Worm (Caenorhabditis elegans) whole organism, young adult: Measurements from ENCODE around the gene hat-1.

Source experiments
- C06A6.2 ChIP-seq: fragments of 200-800 bp; sonication (Bioruptor generic); conservative IDR thresholded peaks from 2 replicates; pipeline ENCODE4 v1.3.6; 2022; ENCODE audit warnings: missing genetic modification characterization, missing compliant biosample characterization
- F33H1.4 ChIP-seq: fragments of 200-800 bp; sonication (Bioruptor generic); IDR thresholded peaks from 2 replicates; pipeline ENCODE4 v1.3.6; 2022; ENCODE audit warnings: missing genetic modification reagents, missing genetic modification characterization, missing compliant biosample characterization
- F37B4.10 ChIP-seq: fragments of 200-800 bp; sonication (Bioruptor generic); IDR thresholded peaks from 2 replicates; pipeline ENCODE4 v1.3.6; 2022; ENCODE audit warnings: missing genetic modification characterization, missing compliant biosample characterization
- F49E8.2 ChIP-seq: sonication (generic microtip); optimal IDR thresholded peaks from 3 replicates; lab custom pipeline; 2017; ENCODE audit warnings: missing genetic modification characterization, mild to moderate bottlenecking, missing compliant biosample characterization, antibody characterized with exemption, moderate library complexity; ENCODE audit not compliant: insufficient read depth
- F57C9.4 ChIP-seq: sonication (generic microtip); optimal IDR thresholded peaks from 2 replicates; lab custom pipeline; 2017; ENCODE audit warnings: mild to moderate bottlenecking, missing genetic modification characterization, missing compliant biosample characterization
- K12H6.12 ChIP-seq: fragments of 200-800 bp; sonication (Bioruptor generic); optimal IDR thresholded peaks from 2 replicates; lab custom pipeline; 2018; ENCODE audit warnings: mild to moderate bottlenecking, missing genetic modification characterization, missing compliant biosample characterization
- T07F8.4 ChIP-seq: sonication (generic microtip); optimal IDR thresholded peaks from 2 replicates; lab custom pipeline; 2016; ENCODE audit warnings: mild to moderate bottlenecking, missing genetic modification characterization, moderate library complexity, missing compliant biosample characterization
- Y56A3A.18 ChIP-seq: fragments of 200-800 bp; sonication (Bioruptor generic); IDR thresholded peaks from 2 replicates; pipeline ENCODE4 v1.3.6; 2022; ENCODE audit warnings: missing genetic modification reagents, missing genetic modification characterization, missing compliant biosample characterization
- Y95B8A.8 ChIP-seq: fragments of 200-800 bp; sonication (Bioruptor generic); IDR thresholded peaks from 2 replicates; pipeline ENCODE4 v1.3.6; 2022; ENCODE audit warnings: missing genetic modification reagents, missing genetic modification characterization, missing compliant biosample characterization
- ama-1 ChIP-seq, 3 experiments: fragments of 150-350 bp in 1 of 3; sonication (generic microtip) in 2 of 3; optimal IDR thresholded peaks; 2 replicates each; lab custom pipeline; 2014 to 2018; ENCODE audit warnings: missing biosample characterization in 2 of 3, missing genetic modification characterization in 2 of 3, missing genetic modification reagents in 2 of 3
- aptf-3 ChIP-seq: fragments of 200-800 bp; sonication (Bioruptor generic); IDR thresholded peaks from 2 replicates; pipeline ENCODE4 v1.3.6; 2022; ENCODE audit warnings: missing genetic modification characterization, missing compliant biosample characterization
- attf-3 ChIP-seq: fragments of 200-800 bp; sonication (Bioruptor generic); conservative IDR thresholded peaks from 2 replicates; pipeline ENCODE4 v1.3.6; 2022; ENCODE audit warnings: missing genetic modification reagents, missing genetic modification characterization, missing compliant biosample characterization
- ccch-3 ChIP-seq: fragments of 200-800 bp; sonication (Bioruptor generic); optimal IDR thresholded peaks from 2 replicates; lab custom pipeline; 2018; ENCODE audit warnings: mild to moderate bottlenecking, missing genetic modification characterization, missing compliant biosample characterization
- cebp-1 ChIP-seq, 2 experiments: fragments of 200-800 bp in 1 of 2; sonication (Bioruptor generic) in 1 of 2; sonication (generic microtip) in 1 of 2; IDR thresholded peaks in 1 of 2; optimal IDR thresholded peaks in 1 of 2; 2 replicates each; pipeline versions ENCODE4 v1.3.6 to Lab custom; 2017 to 2022; ENCODE audit warnings: missing compliant biosample characterization in 2 of 2, missing genetic modification characterization in 2 of 2, mild to moderate bottlenecking in 1 of 2, missing genetic modification reagents in 1 of 2, moderate library complexity in 1 of 2
- ceh-27 ChIP-seq: fragments of 200-800 bp; sonication (Bioruptor generic); optimal IDR thresholded peaks from 2 replicates; lab custom pipeline; 2018; ENCODE audit warnings: mild to moderate bottlenecking, missing genetic modification characterization, moderate library complexity, missing compliant biosample characterization
- ceh-58 ChIP-seq: fragments of 200-800 bp; sonication (Bioruptor generic); IDR thresholded peaks from 2 replicates; pipeline ENCODE4 v1.3.6; 2022; ENCODE audit warnings: missing genetic modification characterization, missing compliant biosample characterization
- ceh-79 ChIP-seq: sonication (generic microtip); optimal IDR thresholded peaks from 2 replicates; lab custom pipeline; 2017; ENCODE audit warnings: mild to moderate bottlenecking, missing genetic modification characterization, missing compliant biosample characterization
- ceh-91 ChIP-seq: fragments of 200-800 bp; sonication (Bioruptor generic); IDR thresholded peaks from 2 replicates; pipeline ENCODE4 v1.3.6; 2022; ENCODE audit warnings: missing genetic modification reagents, missing genetic modification characterization, missing compliant biosample characterization
- egl-18 ChIP-seq: fragments of 200-800 bp; sonication (Bioruptor generic); IDR thresholded peaks from 2 replicates; pipeline ENCODE4 v1.3.6; 2022; ENCODE audit warnings: missing genetic modification reagents, missing genetic modification characterization, missing compliant biosample characterization
- hlh-12 ChIP-seq: sonication (generic microtip); optimal IDR thresholded peaks from 2 replicates; lab custom pipeline; 2016; ENCODE audit warnings: missing genetic modification characterization, missing compliant biosample characterization
- hmg-1.2 ChIP-seq: fragments of 200-800 bp; sonication (Bioruptor generic); IDR thresholded peaks from 2 replicates; pipeline ENCODE4 v1.3.6; 2022; ENCODE audit warnings: missing genetic modification reagents, missing genetic modification characterization, missing compliant biosample characterization
- let-526 ChIP-seq: fragments of 200-800 bp; sonication (Bioruptor generic); IDR thresholded peaks from 2 replicates; pipeline ENCODE4 v1.3.6; 2022; ENCODE audit warnings: missing genetic modification reagents, missing genetic modification characterization, missing compliant biosample characterization
- mcd-1 ChIP-seq: fragments of 200-800 bp; sonication (Bioruptor generic); IDR thresholded peaks from 2 replicates; pipeline ENCODE4 v1.3.6; 2022; ENCODE audit warnings: missing genetic modification reagents, missing genetic modification characterization, missing compliant biosample characterization
- mxl-1 ChIP-seq: sonication (generic microtip); optimal IDR thresholded peaks from 2 replicates; lab custom pipeline; 2016; ENCODE audit warnings: missing genetic modification characterization, missing compliant biosample characterization
- nfya-2 ChIP-seq: fragments of 200-800 bp; sonication (Bioruptor generic); IDR thresholded peaks from 2 replicates; pipeline ENCODE4 v1.3.6; 2022; ENCODE audit warnings: missing genetic modification reagents, missing genetic modification characterization, missing compliant biosample characterization
- nhr-80 ChIP-seq: sonication (generic microtip); optimal IDR thresholded peaks from 2 replicates; lab custom pipeline; 2016; ENCODE audit warnings: missing genetic modification characterization, missing compliant biosample characterization
- rpc-1 ChIP-seq, 2 experiments: fragments of 150-350 bp in 1 of 2; sonication (generic microtip) in 1 of 2; optimal IDR thresholded peaks; 2 replicates each; lab custom pipeline; 2014 to 2018; ENCODE audit warnings: missing biosample characterization in 1 of 2, missing genetic modification characterization in 1 of 2, missing genetic modification reagents in 1 of 2, missing genotype in 1 of 2
- somi-1 ChIP-seq: fragments of 200-800 bp; sonication (Bioruptor generic); optimal IDR thresholded peaks from 2 replicates; lab custom pipeline; 2018; ENCODE audit warnings: mild to moderate bottlenecking, missing genetic modification characterization, missing compliant biosample characterization
- ztf-25 ChIP-seq: fragments of 200-800 bp; sonication (Bioruptor generic); IDR thresholded peaks from 2 replicates; pipeline ENCODE4 v1.3.6; 2022; ENCODE audit warnings: missing genetic modification reagents, missing genetic modification characterization, missing compliant biosample characterization
- ztf-26 ChIP-seq: sonication (generic microtip); optimal IDR thresholded peaks from 2 replicates; lab custom pipeline; 2017; ENCODE audit warnings: missing genetic modification characterization, missing compliant biosample characterization

hat-1 gene

ce11 chrIII:10381473-10381872 is 25.6 kb downstream of the hat-1 start, which contains the start of gene C38H2.2:
TSS of gene C38H2.2 (plus strand) at chrIII:10381773.
- TF ChIP-seq ztf-25 (GFP tag; lab: Robert Waterston, UW), result no peak
- no peak for TF ChIP-seq F49E8.2 (tag; lab: Kevin White, UChicago)
- no peak for TF ChIP-seq ama-1 (optimal IDR thresholded peaks at IDR 0.05; lab: Kevin White, UChicago)
- TF ChIP-seq ama-1 (GFP tag; optimal IDR thresholded peaks at IDR 0.05; lab: Kevin White, UChicago), result no peak
- no peak for TF ChIP-seq ceh-79
- no peak for TF ChIP-seq mcd-1 (GFP tag; lab: Robert Waterston, UW)
- TF ChIP-seq mxl-1 (tag; lab: Kevin White, UChicago), result no peak

- TF ChIP-seq ztf-25 (GFP tag; lab: Robert Waterston, UW) (no peak), hmg-1.2 (GFP tag; lab: Robert Waterston, UW) (peak; percentile 58; the same call in 1 of the 2 replicates), rpc-1 (optimal IDR thresholded peaks at IDR 0.05; lab: Kevin White, UChicago) (no peak), rpc-1 (tag; optimal IDR thresholded peaks at IDR 0.05; lab: Kevin White, UChicago) (no peak)
- TF ChIP-seq, all 124 proteins: peak for 1
Measured at ce11 chrIII:10380640-10381039, 26.4 kb downstream of the hat-1 start.

ce11 chrIII:10379632-10380031 is 27.4 kb downstream of the hat-1 start:
- TF ChIP-seq T07F8.4 (tag; lab: Kevin White, UChicago) (no peak), egl-18 (no peak), ceh-58 (GFP tag; lab: Robert Waterston, UW) (no peak), hmg-1.2 (GFP tag; lab: Robert Waterston, UW) (peak; percentile 80), cebp-1 (GFP tag; IDR thresholded peaks at IDR 0.05; lab: Robert Waterston, UW) (no peak), cebp-1 (tag; optimal IDR thresholded peaks at IDR 0.05; lab: Kevin White, UChicago) (peak; percentile 29)

ce11 chrIII:10378899-10379298 is 28.1 kb downstream of the hat-1 start:
- TF ChIP-seq nhr-80 (tag; lab: Kevin White, UChicago), result peak; percentile 57
- no peak for TF ChIP-seq ceh-91 (GFP tag; lab: Robert Waterston, UW)

- TF ChIP-seq nfya-2 (GFP tag; lab: Robert Waterston, UW), result no peak
- TF ChIP-seq nhr-80 (tag; lab: Kevin White, UChicago), result peak; percentile 67
- TF ChIP-seq somi-1, result no peak
- no peak for TF ChIP-seq Y95B8A.8
Measured at ce11 chrIII:10376041-10376440, 31.0 kb downstream of the hat-1 start.

- TF ChIP-seq ceh-79 (no peak), F49E8.2 (tag; lab: Kevin White, UChicago) (no peak), F37B4.10 (GFP tag; lab: Robert Waterston, UW) (0 out of 2 replicates have a peak, but pooled peaks have one; percentile 41), F33H1.4 (GFP tag; lab: Robert Waterston, UW) (no peak), let-526 (GFP tag; lab: Robert Waterston, UW) (no peak)
- TF ChIP-seq, all 124 proteins: peak for 1
Measured at ce11 chrIII:10373845-10374244, 33.2 kb downstream of the hat-1 start.

- TF ChIP-seq C06A6.2 (GFP tag; lab: Robert Waterston, UW) (no peak), Y56A3A.18 (GFP tag; lab: Robert Waterston, UW) (no peak), hlh-12 (tag; lab: Kevin White, UChicago) (no peak), ccch-3 (no peak), aptf-3 (no peak), F57C9.4 (tag; lab: Kevin White, UChicago) (no peak), attf-3 (GFP tag; lab: Robert Waterston, UW) (no peak), rpc-1 (optimal IDR thresholded peaks at IDR 0.05; lab: Kevin White, UChicago) (no peak), rpc-1 (tag; optimal IDR thresholded peaks at IDR 0.05; lab: Kevin White, UChicago) (no peak), ztf-26 (tag; lab: Kevin White, UChicago) (no peak), ceh-27 (GFP tag; lab: Kevin White, UChicago) (peak; percentile 4), mxl-1 (tag; lab: Kevin White, UChicago) (no peak), cebp-1 (GFP tag; IDR thresholded peaks at IDR 0.05; lab: Robert Waterston, UW) (no peak), cebp-1 (tag; optimal IDR thresholded peaks at IDR 0.05; lab: Kevin White, UChicago) (no peak), K12H6.12 (tag; lab: Kevin White, UChicago) (peak; percentile 44)
Measured at ce11 chrIII:10367355-10367909, 39.6 kb downstream of the hat-1 start.
